Fruit fly (Drosophila melanogaster) whole organism, embryonic: ENCODE data around the gene SMC6.
A peak's percentile ranks its signal among the peaks of the same experiment; 100 is the strongest.

ENCODE experiments used
- CG10431 ChIP-seq: fragments of 200-800 bp; sonication (Bioruptor generic); optimal IDR thresholded peaks from 3 replicates; lab custom pipeline; 2018; ENCODE audit warnings: missing biosample characterization, mild to moderate bottlenecking, missing genetic modification characterization
- CG11695 ChIP-seq: fragments of 200-800 bp; sonication (Bioruptor generic); IDR thresholded peaks from 3 replicates; pipeline ENCODE4 v1.3.6; 2022; ENCODE audit warnings: missing biosample characterization, missing genetic modification characterization
- CG14710 ChIP-seq: fragments of 200-800 bp; sonication (Bioruptor generic); optimal IDR thresholded peaks from 3 replicates; lab custom pipeline; 2019; ENCODE audit warnings: missing biosample characterization, mild to moderate bottlenecking, missing genetic modification characterization, moderate library complexity
- CG14860 ChIP-seq: fragments of 200-800 bp; sonication (Bioruptor generic); IDR thresholded peaks from 3 replicates; pipeline ENCODE4 v1.3.6; 2022; ENCODE audit warnings: missing biosample characterization, missing genetic modification characterization; ENCODE audit not compliant: partially characterized antibody
- CG17186 ChIP-seq: fragments of 200-800 bp; sonication (Bioruptor generic); optimal IDR thresholded peaks from 3 replicates; lab custom pipeline; 2017; ENCODE audit warnings: missing biosample characterization, missing genetic modification reagents, missing genetic modification characterization
- CG18476 ChIP-seq: fragments of 200-800 bp; sonication (Bioruptor generic); optimal IDR thresholded peaks from 2 replicates; lab custom pipeline; 2016; ENCODE audit warnings: missing biosample characterization, mild to moderate bottlenecking, missing genetic modification characterization
- CG2120 ChIP-seq: fragments of 200-800 bp; sonication (Bioruptor generic); optimal IDR thresholded peaks from 3 replicates; lab custom pipeline; 2016; ENCODE audit warnings: missing biosample characterization, missing genetic modification characterization
- CG2202 ChIP-seq: fragments of 200-800 bp; sonication (Bioruptor generic); optimal IDR thresholded peaks from 2 replicates; lab custom pipeline; 2018; ENCODE audit warnings: missing biosample characterization, mild to moderate bottlenecking, missing genetic modification characterization
- CG2712 ChIP-seq: fragments of 200-800 bp; optimal IDR thresholded peaks from 3 replicates; lab custom pipeline; 2019; ENCODE audit warnings: missing biosample characterization, mild to moderate bottlenecking, missing genetic modification characterization, moderate library complexity
- CG30020 ChIP-seq: fragments of 200-800 bp; optimal IDR thresholded peaks from 2 replicates; lab custom pipeline; 2019; ENCODE audit warnings: missing biosample characterization, mild to moderate bottlenecking, missing genetic modification characterization, moderate library complexity
- CG33557 ChIP-seq: fragments of 200-800 bp; sonication (Bioruptor generic); optimal IDR thresholded peaks from 2 replicates; lab custom pipeline; 2019; ENCODE audit warnings: missing biosample characterization, mild to moderate bottlenecking, missing genetic modification characterization, moderate library complexity
- CG34376 ChIP-seq: fragments of 200-800 bp; sonication (Bioruptor generic); optimal IDR thresholded peaks from 2 replicates; lab custom pipeline; 2018; ENCODE audit warnings: missing biosample characterization, mild to moderate bottlenecking, missing genetic modification characterization
- CG3838 ChIP-seq: fragments of 200-800 bp; sonication (Bioruptor generic); optimal IDR thresholded peaks from 3 replicates; lab custom pipeline; 2016; ENCODE audit warnings: missing biosample characterization, missing genetic modification characterization
- CG42726 ChIP-seq: fragments of 200-800 bp; sonication (Bioruptor generic); IDR thresholded peaks from 2 replicates; pipeline ENCODE4 v1.3.6; 2022; ENCODE audit warnings: missing biosample characterization, missing genetic modification characterization; ENCODE audit not compliant: partially characterized antibody
- CG6272 ChIP-seq: fragments of 200-800 bp; sonication (Bioruptor generic); IDR thresholded peaks from 2 replicates; pipeline ENCODE4 v1.3.6; 2022; ENCODE audit warnings: missing biosample characterization, missing genetic modification characterization
- CG7928 ChIP-seq: fragments of 200-800 bp; sonication (Bioruptor generic); optimal IDR thresholded peaks from 2 replicates; lab custom pipeline; 2017; ENCODE audit warnings: missing biosample characterization, mild to moderate bottlenecking, missing genetic modification characterization
- CG9727 ChIP-seq: fragments of 200-800 bp; sonication (Bioruptor generic); optimal IDR thresholded peaks from 3 replicates; lab custom pipeline; 2017; ENCODE audit warnings: missing biosample characterization, mild to moderate bottlenecking, missing genetic modification characterization
- ERR ChIP-seq: fragments of 200-800 bp; sonication (Bioruptor generic); optimal IDR thresholded peaks from 2 replicates; lab custom pipeline; 2016; ENCODE audit warnings: missing biosample characterization, missing genetic modification characterization
- Fer3 ChIP-seq: fragments of 200-800 bp; sonication (Bioruptor generic); optimal IDR thresholded peaks from 2 replicates; lab custom pipeline; 2018; ENCODE audit warnings: missing biosample characterization, mild to moderate bottlenecking, missing genetic modification characterization, moderate library complexity
- HLH4C ChIP-seq: fragments of 200-800 bp; sonication (Bioruptor generic); IDR thresholded peaks from 3 replicates; pipeline ENCODE4 v1.3.6; 2022; ENCODE audit warnings: missing biosample characterization, missing genetic modification characterization; ENCODE audit not compliant: partially characterized antibody
- HmgD ChIP-seq: fragments of 200-800 bp; sonication (Bioruptor generic); optimal IDR thresholded peaks from 3 replicates; lab custom pipeline; 2016; ENCODE audit warnings: missing biosample characterization, missing genetic modification characterization
- Hmx ChIP-seq: fragments of 200-800 bp; sonication (Bioruptor generic); optimal IDR thresholded peaks from 2 replicates; lab custom pipeline; 2016; ENCODE audit warnings: missing biosample characterization, missing genetic modification characterization
- Mes4 ChIP-seq: fragments of 200-800 bp; sonication (Bioruptor generic); optimal IDR thresholded peaks from 2 replicates; lab custom pipeline; 2016; ENCODE audit warnings: missing biosample characterization, missing genetic modification characterization
- NC2β ChIP-seq: fragments of 200-800 bp; sonication (Bioruptor generic); optimal IDR thresholded peaks from 2 replicates; lab custom pipeline; 2016; ENCODE audit warnings: missing biosample characterization, missing genetic modification characterization
- Nf-YB ChIP-seq: fragments of 200-800 bp; sonication (Bioruptor generic); optimal IDR thresholded peaks from 3 replicates; lab custom pipeline; 2019; ENCODE audit warnings: missing biosample characterization, mild to moderate bottlenecking, missing genetic modification characterization, moderate library complexity
- Spps ChIP-seq: fragments of 200-800 bp; sonication (Bioruptor generic); optimal IDR thresholded peaks from 2 replicates; lab custom pipeline; 2018; ENCODE audit warnings: missing biosample characterization, mild to moderate bottlenecking, missing genetic modification characterization
- Sry-δ ChIP-seq: fragments of 200-800 bp; sonication (Bioruptor generic); optimal IDR thresholded peaks from 2 replicates; lab custom pipeline; 2016; ENCODE audit warnings: missing biosample characterization, missing genetic modification characterization
- Taf1 ChIP-seq: fragments of 200-800 bp; sonication (Bioruptor generic); IDR thresholded peaks from 2 replicates; pipeline ENCODE4 v1.3.6; 2022; ENCODE audit warnings: missing biosample characterization, missing genetic modification characterization
- aop ChIP-seq: fragments of 200-800 bp; sonication (Bioruptor generic); IDR thresholded peaks from 2 replicates; pipeline ENCODE4 v1.3.6; 2022; ENCODE audit warnings: missing biosample characterization, missing genetic modification characterization
- bab2 ChIP-seq: fragments of 200-800 bp; sonication (Bioruptor generic); optimal IDR thresholded peaks from 2 replicates; lab custom pipeline; 2016; ENCODE audit warnings: missing biosample characterization, missing genetic modification characterization
- bbx ChIP-seq: fragments of 200-800 bp; sonication (Bioruptor generic); IDR thresholded peaks from 2 replicates; pipeline ENCODE4 v1.3.6; 2022; ENCODE audit warnings: missing biosample characterization, missing genetic modification characterization; ENCODE audit not compliant: partially characterized antibody
- cas ChIP-seq: fragments of 200-800 bp; sonication (Bioruptor generic); IDR thresholded peaks from 2 replicates; pipeline ENCODE4 v1.3.6; 2022; ENCODE audit warnings: missing biosample characterization, missing genetic modification characterization
- crp ChIP-seq, 2 experiments: fragments of 200-800 bp; sonication (Bioruptor generic); optimal IDR thresholded peaks; 2 replicates in 1 of 2; 3 replicates in 1 of 2; lab custom pipeline; 2017; ENCODE audit warnings: missing biosample characterization in 2 of 2, missing genetic modification characterization in 2 of 2, mild to moderate bottlenecking in 1 of 2, moderate library complexity in 1 of 2
- danr ChIP-seq: fragments of 200-800 bp; sonication (Bioruptor generic); IDR thresholded peaks from 2 replicates; pipeline ENCODE4 v1.3.6; 2022; ENCODE audit warnings: missing biosample characterization, missing genetic modification characterization
- dm ChIP-seq: fragments of 200-800 bp; sonication (Bioruptor generic); optimal IDR thresholded peaks from 3 replicates; lab custom pipeline; 2016; ENCODE audit warnings: missing biosample characterization, missing genetic modification characterization
- gfzf ChIP-seq: fragments of 200-800 bp; sonication (Bioruptor generic); optimal IDR thresholded peaks from 2 replicates; lab custom pipeline; 2016; ENCODE audit warnings: missing biosample characterization, mild to moderate bottlenecking, missing genetic modification characterization, moderate library complexity
- grn ChIP-seq: fragments of 200-800 bp; sonication (Bioruptor generic); optimal IDR thresholded peaks from 3 replicates; lab custom pipeline; 2017; ENCODE audit warnings: missing biosample characterization, missing genetic modification characterization
- hkb ChIP-seq, 2 experiments: fragments of 200-800 bp in 1 of 2; fragments of >200 bp in 1 of 2; sonication (Bioruptor generic) in 1 of 2; IDR thresholded peaks in 1 of 2; optimal IDR thresholded peaks in 1 of 2; 2 replicates each; pipeline versions ENCODE4 v1.3.6 to Lab custom; 2017 to 2022; ENCODE audit warnings: missing biosample characterization in 1 of 2, missing genetic modification characterization in 1 of 2
- hth ChIP-seq: fragments of >200 bp; optimal IDR thresholded peaks from 2 replicates; lab custom pipeline; 2017; ENCODE audit warnings: inconsistent platforms
- kni ChIP-seq: fragments of 200-800 bp; sonication (Bioruptor generic); optimal IDR thresholded peaks from 3 replicates; lab custom pipeline; 2017; ENCODE audit warnings: mild to moderate bottlenecking, missing biosample characterization, missing genetic modification reagents, missing genetic modification characterization
- mam ChIP-seq: fragments of 200-800 bp; sonication (Bioruptor generic); optimal IDR thresholded peaks from 3 replicates; lab custom pipeline; 2016; ENCODE audit warnings: missing biosample characterization, missing genetic modification characterization
- nerfin-2 ChIP-seq: fragments of 200-800 bp; sonication (Bioruptor generic); IDR thresholded peaks from 2 replicates; pipeline ENCODE4 v1.3.6; 2022; ENCODE audit warnings: missing biosample characterization, missing genetic modification characterization; ENCODE audit not compliant: partially characterized antibody
- pan ChIP-seq, 4 experiments: fragments of >200 bp in 3 of 4; fragments of 200-800 bp in 1 of 4; sonication (Bioruptor generic) in 1 of 4; optimal IDR thresholded peaks in 3 of 4; IDR thresholded peaks in 1 of 4; 2 replicates each; pipeline versions ENCODE4 v1.3.6 to Lab custom; 2017 to 2022; ENCODE audit warnings: missing biosample characterization in 2 of 4, missing genetic modification characterization in 2 of 4, mixed read lengths in 1 of 4
- row ChIP-seq: fragments of 200-800 bp; sonication (Bioruptor generic); IDR thresholded peaks from 3 replicates; pipeline ENCODE4 v1.3.6; 2022; ENCODE audit warnings: missing biosample characterization, missing genetic modification characterization
- sug ChIP-seq: fragments of 200-800 bp; optimal IDR thresholded peaks from 2 replicates; lab custom pipeline; 2019; ENCODE audit warnings: missing biosample characterization, mild to moderate bottlenecking, missing genetic modification characterization, moderate library complexity
- tna ChIP-seq: fragments of 200-800 bp; sonication (Bioruptor generic); IDR thresholded peaks from 2 replicates; pipeline ENCODE4 v1.3.6; 2022; ENCODE audit warnings: missing biosample characterization, missing genetic modification characterization; ENCODE audit not compliant: partially characterized antibody
- vnd ChIP-seq: fragments of 200-800 bp; sonication (Bioruptor generic); IDR thresholded peaks from 3 replicates; pipeline ENCODE4 v1.3.6; 2022; ENCODE audit warnings: missing biosample characterization, missing genetic modification characterization; ENCODE audit not compliant: partially characterized antibody
- zen2 ChIP-seq: fragments of 200-800 bp; sonication (Bioruptor generic); IDR thresholded peaks from 3 replicates; pipeline ENCODE4 v1.3.6; 2022; ENCODE audit warnings: missing biosample characterization, missing genetic modification characterization; ENCODE audit not compliant: partially characterized antibody
- zfh2 ChIP-seq: fragments of 200-800 bp; sonication (Bioruptor generic); optimal IDR thresholded peaks from 2 replicates; lab custom pipeline; 2016; ENCODE audit warnings: missing biosample characterization, missing genetic modification characterization

Gene SMC6

DNA sequence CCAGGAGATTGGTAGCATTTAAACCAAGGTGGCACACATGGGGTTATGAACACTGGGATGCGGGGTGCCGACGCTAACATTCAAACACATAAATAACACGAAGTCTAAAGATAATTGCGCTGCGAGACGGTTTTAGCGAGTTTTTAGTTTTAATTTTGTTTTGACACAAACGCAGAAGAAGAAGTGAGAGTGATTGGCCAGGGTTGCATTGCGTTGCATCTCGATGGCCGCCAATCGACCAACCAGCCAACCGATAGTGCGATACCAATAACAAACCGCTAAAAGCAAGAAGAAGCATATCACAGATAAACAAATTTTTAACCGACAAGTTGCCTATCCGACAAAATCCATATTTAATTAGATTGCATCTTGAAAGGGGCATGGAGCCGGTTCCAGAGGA lies 33.5 kb upstream of the SMC6 start, which contains the start of the genes Spps and CG13609 (continued):
- TF ChIP-seq zen2 (GFP tag; lab: Robert Waterston, UW) = peak; percentile 92
- TF ChIP-seq gfzf = peak; percentile 55
- peak; percentile 92 for TF ChIP-seq CG14860
- TF ChIP-seq cas = no peak
- TF ChIP-seq Spps (tag; lab: Kevin White, UChicago) = peak; percentile 52
- TF ChIP-seq CG7928 (GFP tag; lab: Kevin White, UChicago) = peak; percentile 74
- TF ChIP-seq CG6272 (GFP tag; lab: Robert Waterston, UW) = peak; percentile 36
- TF ChIP-seq CG2712 (tag; lab: Kevin White, UChicago) = peak; percentile 38
- TF ChIP-seq vnd (GFP tag; lab: Robert Waterston, UW) = peak; percentile 86
- peak; percentile 94 for TF ChIP-seq nerfin-2
- no peak for TF ChIP-seq danr (GFP tag; lab: Robert Waterston, UW)
- TF ChIP-seq HmgD (GFP tag; lab: Kevin White, UChicago) = peak; percentile 18
- peak; percentile 46 for TF ChIP-seq CG33557 (GFP tag; lab: Kevin White, UChicago)
- no peak for TF ChIP-seq hkb (optimal IDR thresholded peaks at IDR 0.05; lab: Kevin White, UChicago)
- TF ChIP-seq hkb (GFP tag; IDR thresholded peaks at IDR 0.05; lab: Robert Waterston, UW) = peak; percentile 19; the same call in 1 of the 2 replicates
- TF ChIP-seq dm = peak; percentile 14
- TF ChIP-seq CG18476 (GFP tag; lab: Kevin White, UChicago) = no peak
- no peak for TF ChIP-seq CG3838 (GFP tag; lab: Kevin White, UChicago)
- TF ChIP-seq Fer3 (tag; lab: Kevin White, UChicago) = no peak
- peak; percentile 45 for TF ChIP-seq ERR (GFP tag; lab: Kevin White, UChicago)
- peak; percentile 3 for TF ChIP-seq Mes4 (GFP tag; lab: Kevin White, UChicago)
- TF ChIP-seq Nf-YB = no peak
- no peak for TF ChIP-seq bab2 (GFP tag; lab: Kevin White, UChicago)
- no peak for TF ChIP-seq pan (optimal IDR thresholded peaks at IDR 0.05; lab: Kevin White, UChicago)
- TF ChIP-seq pan (GFP tag; optimal IDR thresholded peaks at IDR 0.05 in 1 of 2, IDR thresholded peaks at IDR 0.05 in 1 of 2) = peak in 1 of 2 experiments; percentile 4
- peak; percentile 48 for TF ChIP-seq CG30020 (tag; lab: Kevin White, UChicago)
- TF ChIP-seq zfh2 (GFP tag; lab: Kevin White, UChicago) = peak; percentile 19
- no peak for TF ChIP-seq CG11695 (GFP tag; lab: Robert Waterston, UW)
- TF ChIP-seq bbx (GFP tag; lab: Robert Waterston, UW) = peak; percentile 98
- peak; percentile 25 for TF ChIP-seq sug
- peak; percentile 93 for TF ChIP-seq tna (GFP tag; lab: Robert Waterston, UW)
- TF ChIP-seq crp (GFP tag; optimal IDR thresholded peaks at IDR 0.05; lab: Kevin White, UChicago) = peak in 1 of 2 experiments; percentile 1
- peak; percentile 37 for TF ChIP-seq CG14710 (tag; lab: Kevin White, UChicago)
- peak; percentile 65 for TF ChIP-seq grn (GFP tag; lab: Kevin White, UChicago)
- peak; percentile 46 for TF ChIP-seq CG10431
- peak; percentile 51; the same call in 2 of the 3 replicates for TF ChIP-seq row (GFP tag; lab: Robert Waterston, UW)
- TF ChIP-seq mam (GFP tag; lab: Kevin White, UChicago) = peak; percentile 34
- peak; percentile 91 for TF ChIP-seq Sry-δ (GFP tag; lab: Kevin White, UChicago)
- TF ChIP-seq hth (lab: Kevin White, UChicago) = no peak
- no peak for TF ChIP-seq Hmx (GFP tag; lab: Kevin White, UChicago)
- peak; percentile 67 for TF ChIP-seq CG17186
- no peak for TF ChIP-seq CG9727 (GFP tag; lab: Kevin White, UChicago)
- no peak for TF ChIP-seq CG2120 (GFP tag; lab: Kevin White, UChicago)
- TF ChIP-seq Taf1 (GFP tag; lab: Robert Waterston, UW) = no peak
- TF ChIP-seq CG2202 (tag; lab: Kevin White, UChicago) = peak; percentile 1
- TF ChIP-seq CG42726 (GFP tag; lab: Robert Waterston, UW) = peak; percentile 92
- TF ChIP-seq CG34376 (GFP tag; lab: Kevin White, UChicago) = peak; percentile 14
- no peak for TF ChIP-seq aop
- peak; percentile 100 for TF ChIP-seq HLH4C
- TF ChIP-seq kni (GFP tag; lab: Kevin White, UChicago) = no peak
- peak; percentile 36 for TF ChIP-seq NC2β (GFP tag; lab: Kevin White, UChicago)
